Fruit fly (Drosophila melanogaster): ENCODE results near the gene cno.

- TF ChIP-seq CG8478 (optimal IDR thresholded peaks at IDR 0.05) = no peak
- no peak for TF ChIP-seq CTCF (optimal IDR thresholded peaks at IDR 0.05)
Measured at dm6 chr3R:5212759-5213053, 4.5 kb downstream of the cno start.
